Worm (Caenorhabditis elegans) whole organism, L4 larva: ENCODE data around the gene fbxa-28.

Source experiments
- D1046.2 ChIP-seq: fragments of 200-800 bp; sonication (Bioruptor generic); IDR thresholded peaks from 2 replicates; pipeline ENCODE4 v1.3.6; 2022; ENCODE audit warnings: missing genetic modification characterization, missing compliant biosample characterization
- F37D6.2 ChIP-seq: sonication (generic microtip); optimal IDR thresholded peaks from 2 replicates; lab custom pipeline; 2016; ENCODE audit warnings: mild to moderate bottlenecking, missing genetic modification characterization, missing compliant biosample characterization
- F44E2.7 ChIP-seq: fragments of 200-800 bp; sonication (Bioruptor generic); IDR thresholded peaks from 2 replicates; pipeline ENCODE4 v2.1.2; 2022; ENCODE audit warnings: missing genetic modification characterization, missing compliant biosample characterization
- R02D3.7 ChIP-seq: fragments of 150-350 bp; sonication (generic microtip); optimal IDR thresholded peaks from 3 replicates; lab custom pipeline; 2014; ENCODE audit warnings: missing biosample characterization, missing genetic modification characterization
- T20F7.1 ChIP-seq: fragments of 200-800 bp; sonication (Bioruptor generic); optimal IDR thresholded peaks from 2 replicates; lab custom pipeline; 2018; ENCODE audit warnings: mild to moderate bottlenecking, missing genetic modification characterization, missing compliant biosample characterization
- Y105C5A.15 ChIP-seq: fragments of 200-800 bp; sonication (Bioruptor generic); IDR thresholded peaks from 2 replicates; pipeline ENCODE4 v1.3.6; 2022; ENCODE audit warnings: missing genetic modification characterization, missing compliant biosample characterization
- Y75B8A.6 ChIP-seq: fragments of 200-800 bp; sonication (Bioruptor generic); IDR thresholded peaks from 2 replicates; pipeline ENCODE4 v1.3.6; 2022; ENCODE audit warnings: missing genetic modification reagents, missing genetic modification characterization, missing compliant biosample characterization
- ZK546.5 ChIP-seq, 2 experiments: sonication (generic microtip); optimal IDR thresholded peaks; 2 replicates each; lab custom pipeline; 2017; ENCODE audit warnings: missing biosample characterization in 2 of 2, missing genetic modification characterization in 2 of 2
- aha-1 ChIP-seq: fragments of 150-350 bp; peaks from one replicate; lab custom pipeline; 2014; ENCODE audit warnings: missing biosample characterization, missing genetic modification characterization
- aly-2 ChIP-seq: sonication (generic microtip); optimal IDR thresholded peaks from 2 replicates; lab custom pipeline; 2018; ENCODE audit warnings: missing biosample characterization, missing genetic modification characterization
- ceh-82 ChIP-seq: sonication (generic microtip); optimal IDR thresholded peaks from 2 replicates; lab custom pipeline; 2017; ENCODE audit warnings: missing biosample characterization, missing genetic modification characterization
- ces-1 ChIP-seq: fragments of 150-350 bp; sonication (generic microtip); optimal IDR thresholded peaks from 4 replicates; lab custom pipeline; 2014; ENCODE audit warnings: missing biosample characterization, missing genetic modification reagents, missing genetic modification characterization
- daf-16 ChIP-seq, 3 experiments: sonication (generic microtip); optimal IDR thresholded peaks; 2 replicates each; lab custom pipeline; 2016 to 2017; ENCODE audit warnings: missing genetic modification characterization in 3 of 3, missing genetic modification reagents in 3 of 3, mild to moderate bottlenecking in 2 of 3, missing compliant biosample characterization in 2 of 3, missing biosample characterization in 1 of 3, moderate library complexity in 1 of 3
- daf-19 ChIP-seq: fragments of 200-800 bp; sonication (Bioruptor generic); conservative IDR thresholded peaks from 2 replicates; pipeline ENCODE4 v1.3.6; 2022; ENCODE audit warnings: missing genetic modification characterization, missing compliant biosample characterization
- daf-8 ChIP-seq: fragments of 200-800 bp; sonication (Bioruptor generic); IDR thresholded peaks from 2 replicates; pipeline ENCODE4 v1.3.6; 2022; ENCODE audit warnings: missing genetic modification characterization, missing compliant biosample characterization
- dpl-1 ChIP-seq: fragments of 150-350 bp; optimal IDR thresholded peaks from 2 replicates; lab custom pipeline; 2014; ENCODE audit warnings: missing biosample characterization, missing genetic modification reagents, missing genetic modification characterization
- dve-1 ChIP-seq: sonication (generic microtip); optimal IDR thresholded peaks from 2 replicates; lab custom pipeline; 2017; ENCODE audit warnings: antibody characterized with exemption, mild to moderate bottlenecking, missing genetic modification characterization, missing compliant biosample characterization; ENCODE audit not compliant: insufficient read depth
- gei-8 ChIP-seq: fragments of 200-800 bp; sonication (Bioruptor generic); optimal IDR thresholded peaks from 2 replicates; lab custom pipeline; 2018; ENCODE audit warnings: mild to moderate bottlenecking, missing genetic modification characterization, missing compliant biosample characterization
- hif-1 ChIP-seq, 2 experiments: sonication (generic microtip); optimal IDR thresholded peaks; 2 replicates each; lab custom pipeline; 2016 to 2017; ENCODE audit warnings: missing compliant biosample characterization in 2 of 2, missing genetic modification characterization in 2 of 2, missing genetic modification reagents in 2 of 2, missing genotype in 2 of 2, mild to moderate bottlenecking in 1 of 2
- lin-13 ChIP-seq: fragments of 150-350 bp; optimal IDR thresholded peaks from 2 replicates; lab custom pipeline; 2014; ENCODE audit warnings: missing biosample characterization, missing genetic modification reagents, missing genetic modification characterization
- lsy-2 ChIP-seq, 2 experiments: fragments of 150-350 bp in 1 of 2; sonication (generic microtip) in 1 of 2; optimal IDR thresholded peaks; 2 replicates each; lab custom pipeline; 2014 to 2017; ENCODE audit warnings: missing biosample characterization in 2 of 2, missing genetic modification characterization in 2 of 2
- mep-1 ChIP-seq: fragments of 150-350 bp; sonication (generic microtip); optimal IDR thresholded peaks from 3 replicates; lab custom pipeline; 2014; ENCODE audit warnings: missing biosample characterization, missing genetic modification characterization
- mxl-3 ChIP-seq: fragments of 200-800 bp; sonication (Bioruptor generic); optimal IDR thresholded peaks from 2 replicates; lab custom pipeline; 2018; ENCODE audit warnings: mild to moderate bottlenecking, missing genetic modification characterization, missing compliant biosample characterization
- nhr-237 ChIP-seq: sonication (generic microtip); optimal IDR thresholded peaks from 2 replicates; lab custom pipeline; 2017; ENCODE audit warnings: missing biosample characterization, missing genetic modification characterization
- nhr-28 ChIP-seq: fragments of 150-350 bp; optimal IDR thresholded peaks from 2 replicates; lab custom pipeline; 2014; ENCODE audit warnings: missing biosample characterization, missing genetic modification characterization
- nhr-77 ChIP-seq: fragments of 150-350 bp; optimal IDR thresholded peaks from 2 replicates; lab custom pipeline; 2014; ENCODE audit warnings: missing biosample characterization, missing genetic modification characterization
- pqm-1 ChIP-seq: sonication (generic microtip); optimal IDR thresholded peaks from 2 replicates; lab custom pipeline; 2017; ENCODE audit warnings: missing biosample characterization, missing genetic modification characterization
- sdz-12 ChIP-seq: fragments of 200-800 bp; sonication (Bioruptor generic); optimal IDR thresholded peaks from 2 replicates; lab custom pipeline; 2018; ENCODE audit warnings: mild to moderate bottlenecking, missing genetic modification characterization, missing compliant biosample characterization
- snpc-1.2 ChIP-seq: fragments of 200-800 bp; sonication (Bioruptor generic); IDR thresholded peaks from 2 replicates; pipeline ENCODE4 v1.3.6; 2022; ENCODE audit warnings: missing genetic modification reagents, missing genetic modification characterization, missing compliant biosample characterization
- snpc-4 ChIP-seq: fragments of 150-350 bp; optimal IDR thresholded peaks from 2 replicates; lab custom pipeline; 2014; ENCODE audit warnings: missing biosample characterization, missing genetic modification characterization
- spr-3 ChIP-seq: fragments of 200-800 bp; sonication (Bioruptor generic); optimal IDR thresholded peaks from 2 replicates; lab custom pipeline; 2018; ENCODE audit warnings: mild to moderate bottlenecking, missing genetic modification characterization, missing compliant biosample characterization
- tra-1 ChIP-seq: fragments of 200-800 bp; sonication (Bioruptor generic); IDR thresholded peaks from 2 replicates; pipeline ENCODE4 v1.3.6; 2022; ENCODE audit warnings: missing genetic modification reagents, missing genetic modification characterization, missing compliant biosample characterization
- unc-39 ChIP-seq: sonication (generic microtip); optimal IDR thresholded peaks from 2 replicates; lab custom pipeline; 2017; ENCODE audit warnings: missing biosample characterization, missing genetic modification characterization
- unc-62 ChIP-seq, 3 experiments: fragments of 150-350 bp in 1 of 3; sonication (generic microtip); optimal IDR thresholded peaks in 2 of 3; peaks in 1 of 3; 1 replicate in 1 of 3; 2 replicates in 2 of 3; lab custom pipeline; 2014 to 2017; ENCODE audit warnings: missing biosample characterization in 3 of 3, missing genetic modification characterization in 3 of 3, missing genetic modification reagents in 3 of 3, missing genotype in 1 of 3
- vab-7 ChIP-seq: fragments of 200-800 bp; sonication (Bioruptor generic); IDR thresholded peaks from 2 replicates; pipeline ENCODE4 v1.3.6; 2022; ENCODE audit warnings: missing genetic modification reagents, missing genetic modification characterization, missing compliant biosample characterization
- zip-2 ChIP-seq: fragments of 150-350 bp; optimal IDR thresholded peaks from 2 replicates; lab custom pipeline; 2014; ENCODE audit warnings: missing biosample characterization, missing genetic modification characterization
- ztf-7 ChIP-seq: fragments of 150-350 bp; optimal IDR thresholded peaks from 2 replicates; lab custom pipeline; 2014; ENCODE audit warnings: missing biosample characterization, missing genetic modification characterization

Gene fbxa-28

DNA sequence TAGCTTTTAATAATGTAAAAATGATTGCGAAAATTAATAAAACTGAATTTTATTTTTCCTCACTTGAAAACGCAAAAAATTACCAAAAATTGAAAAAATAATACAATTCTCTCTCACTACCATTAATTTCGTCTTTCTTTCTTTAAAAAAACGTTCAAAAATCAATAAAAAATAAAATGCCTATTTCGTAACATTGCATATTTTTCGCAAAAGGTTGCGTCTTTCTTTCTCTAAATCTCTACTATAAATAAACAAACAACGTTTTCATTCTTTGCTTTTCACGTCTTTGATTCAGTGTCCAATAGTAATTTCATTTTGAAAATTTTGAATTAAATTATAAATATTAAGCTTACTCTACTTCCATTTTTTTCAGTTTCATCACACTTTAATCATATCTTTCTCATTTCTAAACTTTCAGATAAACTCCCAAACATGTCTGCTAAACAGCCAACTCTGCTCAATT lies 13.1 kb upstream of the fbxa-28 start, which contains the start of gene fbxa-37:
fbxa-37 (plus strand) TSS at position 413 of the 463 bp plus-strand sequence.
- TF ChIP-seq ZK546.5 (tag; optimal IDR thresholded peaks at IDR 0.05; lab: Kevin White, UChicago) (no peak), zip-2 (peak; percentile 98), daf-8 (GFP tag; lab: Robert Waterston, UW) (no peak), daf-16 (GFP tag; optimal IDR thresholded peaks at IDR 0.05; lab: Kevin White, UChicago) (no peak), daf-16 (tag; optimal IDR thresholded peaks at IDR 0.05; lab: Kevin White, UChicago) (peak; percentile 36), Y75B8A.6 (GFP tag; lab: Robert Waterston, UW) (no peak), lsy-2 (tag; optimal IDR thresholded peaks at IDR 0.05; lab: Kevin White, UChicago) (peak in 1 of 2 experiments; percentile 71), vab-7 (GFP tag; lab: Robert Waterston, UW) (no peak), ces-1 (GFP tag; lab: Kevin White, UChicago) (no peak), snpc-4 (no peak), daf-19 (GFP tag; lab: Robert Waterston, UW) (no peak), nhr-28 (tag; lab: Kevin White, UChicago) (no peak), F37D6.2 (no peak), ztf-7 (tag; lab: Kevin White, UChicago) (peak; percentile 88), dve-1 (tag; lab: Kevin White, UChicago) (peak; percentile 36), gei-8 (GFP tag; lab: Kevin White, UChicago) (no peak), hif-1 (tag; optimal IDR thresholded peaks at IDR 0.05; lab: Kevin White, UChicago) (no peak), mep-1 (tag; lab: Kevin White, UChicago) (peak; percentile 43), T20F7.1 (GFP tag; lab: Kevin White, UChicago) (peak; percentile 6)
- TF ChIP-seq, all 104 proteins: peak for 7

ce11 chrIII:1288473-1289056 lies 9.1 kb upstream of the fbxa-28 start, which contains the start of gene fbxa-50:
TSS of gene fbxa-50 (minus strand) at chrIII:1288523.
- TF ChIP-seq nhr-237: no peak
- TF ChIP-seq zip-2: peak; percentile 77
- no peak for TF ChIP-seq D1046.2 (GFP tag; lab: Robert Waterston, UW)

DNA sequence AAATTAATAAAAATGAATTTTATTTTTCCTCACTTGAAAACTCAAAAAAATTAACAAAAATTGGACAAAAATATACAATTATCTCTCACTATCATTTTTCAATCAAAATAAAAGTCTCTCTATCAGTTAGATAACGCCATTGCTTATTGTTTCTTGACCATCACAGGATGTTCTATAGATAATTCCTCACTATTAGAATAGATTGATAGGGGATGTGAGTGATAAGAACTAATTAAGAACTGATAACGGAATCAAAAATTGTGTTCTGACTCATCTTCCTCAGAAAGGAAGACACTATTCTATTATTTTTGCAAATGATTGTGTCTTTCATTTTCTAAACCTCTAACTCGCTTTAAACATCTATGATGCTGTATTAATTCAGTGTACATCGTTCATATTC lies 8.6 kb upstream of the fbxa-28 start:
- TF ChIP-seq tra-1 (GFP tag; lab: Robert Waterston, UW) (no peak), nhr-28 (tag; lab: Kevin White, UChicago) (peak; percentile 39), daf-16 (GFP tag; optimal IDR thresholded peaks at IDR 0.05; lab: Kevin White, UChicago) (no peak), daf-16 (tag; optimal IDR thresholded peaks at IDR 0.05; lab: Kevin White, UChicago) (peak; percentile 18), pqm-1 (peak; percentile 53)

- no peak for TF ChIP-seq dpl-1 (GFP tag; lab: Kevin White, UChicago)
- TF ChIP-seq, all 104 proteins: peak for 0
Observed at ce11 chrIII:1293135-1293534, 4.6 kb upstream of the fbxa-28 start, which contains the start of gene fbxa-36. TSS of gene fbxa-36 (minus strand) at chrIII:1293235.

- TF ChIP-seq unc-62 (GFP tag; optimal IDR thresholded peaks at IDR 0.05 in 1 of 2; lab: Kevin White, UChicago): peak in 1 of 2 experiments; percentile 85
- no peak for TF ChIP-seq unc-62 (tag; optimal IDR thresholded peaks at IDR 0.05; lab: Kevin White, UChicago)
- TF ChIP-seq sdz-12 (GFP tag; lab: Kevin White, UChicago): no peak
- TF ChIP-seq Y105C5A.15: no peak
- TF ChIP-seq R02D3.7 (tag; lab: Kevin White, UChicago): no peak
- no peak for TF ChIP-seq lin-13
- no peak for TF ChIP-seq unc-39 (tag; lab: Kevin White, UChicago)
- no peak for TF ChIP-seq ceh-82 (tag; lab: Kevin White, UChicago)
- no peak for TF ChIP-seq mxl-3
- TF ChIP-seq Y75B8A.6 (GFP tag; lab: Robert Waterston, UW): no peak
- no peak for TF ChIP-seq aha-1 (tag; lab: Kevin White, UChicago)
- no peak for TF ChIP-seq aly-2
- TF ChIP-seq snpc-1.2 (GFP tag; lab: Robert Waterston, UW): no peak
- no peak for TF ChIP-seq spr-3 (GFP tag; lab: Kevin White, UChicago)
- no peak for TF ChIP-seq daf-16 (GFP tag; optimal IDR thresholded peaks at IDR 0.05; lab: Kevin White, UChicago)
- peak; percentile 45 for TF ChIP-seq daf-16 (tag; optimal IDR thresholded peaks at IDR 0.05; lab: Kevin White, UChicago)
- no peak for TF ChIP-seq F44E2.7 (GFP tag; lab: Robert Waterston, UW)
- TF ChIP-seq nhr-28 (tag; lab: Kevin White, UChicago): peak; percentile 65
- peak; percentile 79 for TF ChIP-seq pqm-1
- TF ChIP-seq nhr-77 (tag; lab: Kevin White, UChicago): peak; percentile 54
Observed at ce11 chrIII:1295149-1295716, 2.5 kb upstream of the fbxa-28 start, which contains the start of gene fbxa-35. TSS of gene fbxa-35 (plus strand) at chrIII:1295666.
